Worm (Caenorhabditis elegans): ENCODE measurements around the gene cal-3.

Gene cal-3

ce11 chrIV:3825388-3825787 is 9.6 kb downstream of the cal-3 start:
- TF ChIP-seq ceh-90 (tag; optimal IDR thresholded peaks at IDR 0.05) (no peak), nhr-90 (tag; optimal IDR thresholded peaks at IDR 0.05; ENCODE audit: poor library complexity) (no peak), ceh-82 (tag; optimal IDR thresholded peaks at IDR 0.05) (no peak)

- peak; percentile 20 to 30 for TF ChIP-seq efl-1 (optimal IDR thresholded peaks at IDR 0.05)
- TF ChIP-seq efl-1 (GFP tag; optimal IDR thresholded peaks at IDR 0.05 in 1 of 2): no peak
- no peak for TF ChIP-seq ceh-63 (GFP tag; optimal IDR thresholded peaks at IDR 0.05)
- TF ChIP-seq nhr-77 (tag; optimal IDR thresholded peaks at IDR 0.05): no peak
- TF ChIP-seq ets-5 (GFP tag; IDR thresholded peaks at IDR 0.05): no peak
- no peak for TF ChIP-seq rnt-1 (tag; optimal IDR thresholded peaks at IDR 0.05)
- TF ChIP-seq fkh-4 (tag; optimal IDR thresholded peaks at IDR 0.05; ENCODE audit: borderline replicate concordance): no peak
- peak in 1 of 2 experiments; percentile 15 for TF ChIP-seq lin-35 (GFP tag; optimal IDR thresholded peaks at IDR 0.05)
- TF ChIP-seq sptf-1 (tag; optimal IDR thresholded peaks at IDR 0.05): no peak
- TF ChIP-seq mef-2 (tag; optimal IDR thresholded peaks at IDR 0.05): no peak
- peak in 1 of 3 experiments; percentile 3 for TF ChIP-seq dpl-1 (GFP tag; optimal IDR thresholded peaks at IDR 0.05)
- TF ChIP-seq elt-2 (tag; optimal IDR thresholded peaks at IDR 0.05): no peak
- TF ChIP-seq Y116A8C.19 (tag; optimal IDR thresholded peaks at IDR 0.05; ENCODE audit: borderline replicate concordance): no peak
- TF ChIP-seq aly-2 (tag; optimal IDR thresholded peaks at IDR 0.05): no peak
- no peak for TF ChIP-seq pag-3 (tag; optimal IDR thresholded peaks at IDR 0.05; ENCODE audit: borderline replicate concordance, insufficient read depth)
- no peak for TF ChIP-seq zip-4 (GFP tag; optimal IDR thresholded peaks at IDR 0.05)
- no peak for TF ChIP-seq unc-98 (GFP tag; IDR thresholded peaks at IDR 0.05)
- no peak for TF ChIP-seq nhr-28 (tag; optimal IDR thresholded peaks at IDR 0.05)
- TF ChIP-seq C16A3.4 (tag; optimal IDR thresholded peaks at IDR 0.05): no peak
- no peak for TF ChIP-seq elt-3 (tag; optimal IDR thresholded peaks at IDR 0.05)
- no peak for TF ChIP-seq ztf-11 (tag; optimal IDR thresholded peaks at IDR 0.05)
- no peak for TF ChIP-seq sup-37 (GFP tag; optimal IDR thresholded peaks at IDR 0.05)
- no peak for TF ChIP-seq pax-3 (tag; optimal IDR thresholded peaks at IDR 0.05)
- TF ChIP-seq sox-4 (tag; optimal IDR thresholded peaks at IDR 0.05): no peak
- TF ChIP-seq unc-86 (tag; optimal IDR thresholded peaks at IDR 0.05): no peak
- TF ChIP-seq tbx-2 (tag; optimal IDR thresholded peaks at IDR 0.05): peak; percentile 3
- peak; percentile 10 to 20 for TF ChIP-seq lsy-2 (tag; optimal IDR thresholded peaks at IDR 0.05)
- no peak for TF ChIP-seq nhr-11 (tag; optimal IDR thresholded peaks at IDR 0.05)
- peak; percentile 33 for TF ChIP-seq nhr-47 (tag; optimal IDR thresholded peaks at IDR 0.05)
- TF ChIP-seq lin-15B (tag; optimal IDR thresholded peaks at IDR 0.05): no peak
- TF ChIP-seq vab-15 (tag; optimal IDR thresholded peaks at IDR 0.05): no peak
- TF ChIP-seq egl-27 (tag; optimal IDR thresholded peaks at IDR 0.05): no peak
- TF ChIP-seq lir-3 (tag; optimal IDR thresholded peaks at IDR 0.05; ENCODE audit: poor library complexity): no peak
- no peak for TF ChIP-seq fos-1 (tag; optimal IDR thresholded peaks at IDR 0.05)
- no peak for TF ChIP-seq ztf-4 (tag; optimal IDR thresholded peaks at IDR 0.05)
- TF ChIP-seq aha-1 (tag; optimal IDR thresholded peaks at IDR 0.05): no peak
- TF ChIP-seq zag-1 (tag; optimal IDR thresholded peaks at IDR 0.05): peak; percentile 2
- TF ChIP-seq C34B4.2 (tag; optimal IDR thresholded peaks at IDR 0.05): no peak
- TF ChIP-seq tlp-1 (tag; optimal IDR thresholded peaks at IDR 0.05): no peak
- TF ChIP-seq ceh-8 (GFP tag; optimal IDR thresholded peaks at IDR 0.05): no peak
- TF ChIP-seq hlh-17 (GFP tag; optimal IDR thresholded peaks at IDR 0.05; ENCODE audit: borderline replicate concordance): no peak
- TF ChIP-seq mep-1 (tag; optimal IDR thresholded peaks at IDR 0.05): peak; percentile 30
- peak; percentile 41 for TF ChIP-seq nhr-85 (tag)
- TF ChIP-seq hlh-4 (tag; optimal IDR thresholded peaks at IDR 0.05): no peak
- no peak for TF ChIP-seq unc-130 (tag; optimal IDR thresholded peaks at IDR 0.05)
- no peak for TF ChIP-seq blmp-1 (tag; optimal IDR thresholded peaks at IDR 0.05)
- TF ChIP-seq nhr-84 (tag; optimal IDR thresholded peaks at IDR 0.05): no peak
- TF ChIP-seq mab-9 (GFP tag; IDR thresholded peaks at IDR 0.05): no peak
- TF ChIP-seq nhr-12 (tag; optimal IDR thresholded peaks at IDR 0.05): no peak
Measured at ce11 chrIV:3824720-3825119, 10.2 kb downstream of the cal-3 start.

Measured in whole organism, L1 larva.